Fruit fly (Drosophila melanogaster) whole organism, embryonic: ENCODE results near the gene osp.
A peak's percentile ranks its signal among the peaks of the same experiment; 100 is the strongest.

Experiments
- Adf1 ChIP-seq: fragments of 200-800 bp; sonication (Bioruptor generic); IDR thresholded peaks from 2 replicates; pipeline ENCODE4 v1.3.6; 2022; ENCODE audit warnings: missing biosample characterization, missing genetic modification characterization
- Atf3 ChIP-seq: fragments of 200-800 bp; sonication (Bioruptor generic); optimal IDR thresholded peaks from 3 replicates; lab custom pipeline; 2016; ENCODE audit warnings: missing biosample characterization, missing genetic modification characterization
- Awh ChIP-seq: fragments of 200-800 bp; sonication (Bioruptor generic); IDR thresholded peaks from 2 replicates; pipeline ENCODE4, ENCODE4 v1.3.6; 2022; ENCODE audit warnings: missing biosample characterization, missing genetic modification characterization
- CG10431 ChIP-seq: fragments of 200-800 bp; sonication (Bioruptor generic); optimal IDR thresholded peaks from 3 replicates; lab custom pipeline; 2018; ENCODE audit warnings: missing biosample characterization, mild to moderate bottlenecking, missing genetic modification characterization
- CG13894 ChIP-seq: fragments of 200-800 bp; sonication (Bioruptor generic); optimal IDR thresholded peaks from 3 replicates; lab custom pipeline; 2018; ENCODE audit warnings: missing biosample characterization, mild to moderate bottlenecking, missing genetic modification characterization, moderate library complexity
- CG15601 ChIP-seq: fragments of 200-800 bp; sonication (Bioruptor generic); optimal IDR thresholded peaks from 3 replicates; lab custom pipeline; 2019; ENCODE audit warnings: missing biosample characterization, mild to moderate bottlenecking, missing genetic modification characterization, moderate library complexity
- CG16863 ChIP-seq: fragments of 200-800 bp; sonication (Bioruptor generic); optimal IDR thresholded peaks from 3 replicates; lab custom pipeline; 2016; ENCODE audit warnings: missing biosample characterization, missing genetic modification characterization
- CG17802 ChIP-seq: fragments of 200-800 bp; sonication (Bioruptor generic); optimal IDR thresholded peaks from 2 replicates; lab custom pipeline; 2018; ENCODE audit warnings: missing biosample characterization, mild to moderate bottlenecking, missing genetic modification characterization, moderate library complexity
- CG2116 ChIP-seq: fragments of 200-800 bp; sonication (Bioruptor generic); optimal IDR thresholded peaks from 3 replicates; lab custom pipeline; 2018; ENCODE audit warnings: missing biosample characterization, mild to moderate bottlenecking, missing genetic modification characterization
- CG33557 ChIP-seq: fragments of 200-800 bp; sonication (Bioruptor generic); optimal IDR thresholded peaks from 2 replicates; lab custom pipeline; 2019; ENCODE audit warnings: missing biosample characterization, mild to moderate bottlenecking, missing genetic modification characterization, moderate library complexity
- CG4328 ChIP-seq: fragments of 200-800 bp; sonication (Bioruptor generic); optimal IDR thresholded peaks from 3 replicates; lab custom pipeline; 2017; ENCODE audit warnings: missing biosample characterization, missing genetic modification reagents, missing genetic modification characterization
- CG4707 ChIP-seq: fragments of 200-800 bp; sonication (Bioruptor generic); optimal IDR thresholded peaks from 2 replicates; lab custom pipeline; 2018; ENCODE audit warnings: missing biosample characterization, mild to moderate bottlenecking, missing genetic modification characterization, moderate library complexity
- CG7556 ChIP-seq: fragments of 200-800 bp; sonication (Bioruptor generic); optimal IDR thresholded peaks from 2 replicates; lab custom pipeline; 2017; ENCODE audit warnings: missing biosample characterization, mild to moderate bottlenecking, missing genetic modification characterization
- CG7963 ChIP-seq: fragments of 200-800 bp; sonication (Bioruptor generic); IDR thresholded peaks from 3 replicates; pipeline ENCODE4 v1.3.6; 2022; ENCODE audit warnings: missing biosample characterization, missing genetic modification characterization; ENCODE audit not compliant: partially characterized antibody
- CG8281 ChIP-seq: fragments of 200-800 bp; sonication (Bioruptor generic); optimal IDR thresholded peaks from 2 replicates; lab custom pipeline; 2018; ENCODE audit warnings: missing biosample characterization, mild to moderate bottlenecking, missing genetic modification characterization, moderate library complexity
- CG8388 ChIP-seq: fragments of 200-800 bp; sonication (Bioruptor generic); optimal IDR thresholded peaks from 2 replicates; lab custom pipeline; 2019; ENCODE audit warnings: missing biosample characterization, mild to moderate bottlenecking, missing genetic modification characterization, moderate library complexity
- CG9817 ChIP-seq: fragments of 200-800 bp; sonication (Bioruptor generic); optimal IDR thresholded peaks from 2 replicates; lab custom pipeline; 2018; ENCODE audit warnings: missing biosample characterization, mild to moderate bottlenecking, missing genetic modification characterization, moderate library complexity
- CkIIα-i1 ChIP-seq: fragments of 200-800 bp; sonication (Bioruptor generic); IDR thresholded peaks from 2 replicates; pipeline ENCODE4 v1.3.6; 2022; ENCODE audit warnings: missing biosample characterization, missing genetic modification characterization
- Deaf1 ChIP-seq: fragments of 200-800 bp; optimal IDR thresholded peaks from 3 replicates; lab custom pipeline; 2019; ENCODE audit warnings: missing biosample characterization, mild to moderate bottlenecking, missing genetic modification characterization, moderate library complexity
- Dip3 ChIP-seq: fragments of 200-800 bp; sonication (Bioruptor generic); optimal IDR thresholded peaks from 3 replicates; lab custom pipeline; 2016; ENCODE audit warnings: missing biosample characterization, missing genetic modification characterization
- Ets97D ChIP-seq: fragments of 200-800 bp; sonication (Bioruptor generic); optimal IDR thresholded peaks from 3 replicates; lab custom pipeline; 2016; ENCODE audit warnings: missing biosample characterization, missing genetic modification characterization
- HLHmδ ChIP-seq: fragments of 200-800 bp; sonication (Bioruptor generic); optimal IDR thresholded peaks from 2 replicates; lab custom pipeline; 2018; ENCODE audit warnings: missing biosample characterization, mild to moderate bottlenecking, missing genetic modification characterization, moderate library complexity
- Mes4 ChIP-seq: fragments of 200-800 bp; sonication (Bioruptor generic); optimal IDR thresholded peaks from 2 replicates; lab custom pipeline; 2016; ENCODE audit warnings: missing biosample characterization, missing genetic modification characterization
- Nf-YA ChIP-seq: fragments of 200-800 bp; sonication (Bioruptor generic); IDR thresholded peaks from 2 replicates; pipeline ENCODE4 v1.3.6; 2022; ENCODE audit warnings: missing biosample characterization, missing genetic modification characterization
- Optix ChIP-seq: fragments of 200-800 bp; sonication (Bioruptor generic); IDR thresholded peaks from 3 replicates; pipeline ENCODE4 v1.3.6; 2022; ENCODE audit warnings: missing biosample characterization, missing genetic modification characterization
- Sry-β ChIP-seq: fragments of 200-800 bp; sonication (Bioruptor generic); optimal IDR thresholded peaks from 2 replicates; lab custom pipeline; 2018; ENCODE audit warnings: missing biosample characterization, mild to moderate bottlenecking, missing genetic modification characterization, moderate library complexity
- Usf ChIP-seq: fragments of 200-800 bp; sonication (Bioruptor generic); optimal IDR thresholded peaks from 2 replicates; lab custom pipeline; 2017; ENCODE audit warnings: missing genotype, missing biosample characterization, missing genetic modification characterization
- cato ChIP-seq: fragments of 200-800 bp; sonication (Bioruptor generic); optimal IDR thresholded peaks from 2 replicates; lab custom pipeline; 2016; ENCODE audit warnings: missing biosample characterization, missing genetic modification characterization, borderline replicate concordance
- crp ChIP-seq, 2 experiments: fragments of 200-800 bp; sonication (Bioruptor generic); optimal IDR thresholded peaks; 2 replicates in 1 of 2; 3 replicates in 1 of 2; lab custom pipeline; 2017; ENCODE audit warnings: missing biosample characterization in 2 of 2, missing genetic modification characterization in 2 of 2, mild to moderate bottlenecking in 1 of 2, moderate library complexity in 1 of 2
- dimm ChIP-seq: fragments of 200-800 bp; sonication (Bioruptor generic); IDR thresholded peaks from 2 replicates; pipeline ENCODE4 v1.3.6; 2022; ENCODE audit warnings: missing biosample characterization, missing genetic modification characterization
- ems ChIP-seq: fragments of 200-800 bp; sonication (Bioruptor generic); optimal IDR thresholded peaks from 3 replicates; lab custom pipeline; 2016; ENCODE audit warnings: missing biosample characterization, missing genetic modification characterization
- fd3F ChIP-seq: fragments of 200-800 bp; sonication (Bioruptor generic); optimal IDR thresholded peaks from 2 replicates; lab custom pipeline; 2018; ENCODE audit warnings: missing biosample characterization, mild to moderate bottlenecking, missing genetic modification characterization, moderate library complexity
- ftz-f1 ChIP-seq: fragments of 200-800 bp; sonication (Bioruptor generic); optimal IDR thresholded peaks from 2 replicates; lab custom pipeline; 2016; ENCODE audit warnings: missing biosample characterization, missing genetic modification characterization
- inv ChIP-seq: fragments of 200-800 bp; sonication (Bioruptor generic); IDR thresholded peaks from 2 replicates; pipeline ENCODE4 v1.3.6; 2022; ENCODE audit warnings: missing biosample characterization, missing genetic modification characterization; ENCODE audit not compliant: partially characterized antibody
- knrl ChIP-seq: fragments of 200-800 bp; sonication (Bioruptor generic); IDR thresholded peaks from 3 replicates; pipeline ENCODE4 v1.3.6; 2022; ENCODE audit warnings: missing biosample characterization, missing genetic modification characterization; ENCODE audit not compliant: partially characterized antibody
- lola ChIP-seq, 3 experiments: fragments of >200 bp in 2 of 3; fragments of 200-800 bp in 1 of 3; sonication (Bioruptor generic) in 1 of 3; optimal IDR thresholded peaks; 2 replicates each; lab custom pipeline; 2017 to 2019; ENCODE audit warnings: missing biosample characterization in 3 of 3, missing genetic modification characterization in 3 of 3, mild to moderate bottlenecking in 1 of 3, moderate library complexity in 1 of 3
- mam ChIP-seq: fragments of 200-800 bp; sonication (Bioruptor generic); optimal IDR thresholded peaks from 3 replicates; lab custom pipeline; 2016; ENCODE audit warnings: missing biosample characterization, missing genetic modification characterization
- pita ChIP-seq: fragments of 200-800 bp; sonication (Bioruptor generic); optimal IDR thresholded peaks from 2 replicates; lab custom pipeline; 2017; ENCODE audit warnings: missing biosample characterization, mild to moderate bottlenecking, missing genetic modification characterization
- pnt ChIP-seq: fragments of 200-800 bp; sonication (Bioruptor generic); optimal IDR thresholded peaks from 3 replicates; lab custom pipeline; 2016; ENCODE audit warnings: missing biosample characterization, missing genetic modification characterization
- pum ChIP-seq: fragments of 200-800 bp; sonication (Bioruptor generic); optimal IDR thresholded peaks from 2 replicates; lab custom pipeline; 2016; ENCODE audit warnings: missing biosample characterization, missing genetic modification characterization
- repo ChIP-seq: fragments of 200-800 bp; sonication (Bioruptor generic); optimal IDR thresholded peaks from 2 replicates; lab custom pipeline; 2016; ENCODE audit warnings: missing biosample characterization, missing genetic modification characterization
- row ChIP-seq: fragments of 200-800 bp; sonication (Bioruptor generic); IDR thresholded peaks from 3 replicates; pipeline ENCODE4 v1.3.6; 2022; ENCODE audit warnings: missing biosample characterization, missing genetic modification characterization
- sens-2 ChIP-seq: fragments of 200-800 bp; sonication (Bioruptor generic); IDR thresholded peaks from 2 replicates; pipeline ENCODE4 v1.3.6; 2022; ENCODE audit warnings: missing biosample characterization, missing genetic modification characterization
- sob ChIP-seq: fragments of 200-800 bp; sonication (Bioruptor generic); IDR thresholded peaks from 2 replicates; pipeline ENCODE4 v1.3.6; 2022; ENCODE audit warnings: missing biosample characterization, missing genetic modification characterization
- ttk ChIP-seq: fragments of 200-800 bp; sonication (Bioruptor generic); IDR thresholded peaks from 2 replicates; pipeline ENCODE4 v2.1.2; 2022; ENCODE audit warnings: missing biosample characterization, missing genetic modification characterization
- wdn ChIP-seq: fragments of 200-800 bp; sonication (Bioruptor generic); IDR thresholded peaks from 2 replicates; pipeline ENCODE4 v1.3.6; 2022; ENCODE audit warnings: missing biosample characterization, missing genetic modification characterization
- z ChIP-seq: fragments of 200-800 bp; sonication (Bioruptor generic); IDR thresholded peaks from 3 replicates; pipeline ENCODE4 v1.3.6; 2022; ENCODE audit warnings: missing biosample characterization, missing genetic modification characterization
- zfh1 ChIP-seq: fragments of 200-800 bp; sonication (Bioruptor generic); IDR thresholded peaks from 3 replicates; pipeline ENCODE4 v1.3.6; 2022; ENCODE audit warnings: missing biosample characterization, missing genetic modification characterization

The osp gene

dm6 chr2L:14688922-14689711 is at the start of gene osp (continued):
- peak; percentile 79 for TF ChIP-seq pnt
- no peak for TF ChIP-seq pita (GFP tag; lab: Kevin White, UChicago)
- peak; percentile 64 for TF ChIP-seq Atf3 (GFP tag; lab: Kevin White, UChicago)
- TF ChIP-seq ems (GFP tag; lab: Kevin White, UChicago) = peak; percentile 83
- peak; percentile 99 for TF ChIP-seq Nf-YA (GFP tag; lab: Robert Waterston, UW)
- no peak for TF ChIP-seq CG7963 (GFP tag; lab: Robert Waterston, UW)
- TF ChIP-seq CG16863 (GFP tag; lab: Kevin White, UChicago) = peak; percentile 76
- peak; percentile 88 for TF ChIP-seq CkIIα-i1 (GFP tag; lab: Robert Waterston, UW)
- peak; percentile 81 for TF ChIP-seq CG4328 (GFP tag; lab: Kevin White, UChicago)
- peak; percentile 87 for TF ChIP-seq Usf
- peak; percentile 100 for TF ChIP-seq row
- peak; percentile 49 for TF ChIP-seq Sry-β (GFP tag; lab: Kevin White, UChicago)
- TF ChIP-seq Optix (GFP tag; lab: Robert Waterston, UW) = peak; percentile 69; the same call in 2 of the 3 replicates
- TF ChIP-seq Awh (GFP tag; lab: Robert Waterston, UW) = peak; percentile 99
- peak; percentile 77; the same call in 2 of the 3 replicates for TF ChIP-seq z (GFP tag; lab: Robert Waterston, UW)
- TF ChIP-seq CG15601 (tag; lab: Kevin White, UChicago) = peak; percentile 98
- TF ChIP-seq CG9817 (tag; lab: Kevin White, UChicago) = peak; percentile 97
- peak; percentile 66 for TF ChIP-seq Dip3
- TF ChIP-seq crp (GFP tag; optimal IDR thresholded peaks at IDR 0.05; lab: Kevin White, UChicago) = peak in 1 of 2 experiments; percentile 68
- peak; percentile 99 for TF ChIP-seq CG8388 (GFP tag; lab: Kevin White, UChicago)
- peak; percentile 10; the same call in 1 of the 2 replicates for TF ChIP-seq inv (GFP tag; lab: Robert Waterston, UW)
- peak; percentile 93 for TF ChIP-seq CG8281 (tag; lab: Kevin White, UChicago)
- TF ChIP-seq fd3F (GFP tag; lab: Kevin White, UChicago) = peak; percentile 98
- peak; percentile 99 for TF ChIP-seq sob (GFP tag; lab: Robert Waterston, UW)
- TF ChIP-seq wdn (GFP tag; lab: Robert Waterston, UW) = peak; percentile 98
- TF ChIP-seq dimm (GFP tag; lab: Robert Waterston, UW) = peak; percentile 96
- TF ChIP-seq repo (GFP tag; lab: Kevin White, UChicago) = peak; percentile 59
- TF ChIP-seq CG33557 (GFP tag; lab: Kevin White, UChicago) = peak; percentile 97
- TF ChIP-seq pum = peak; percentile 84
- peak; percentile 86 for TF ChIP-seq CG2116 (GFP tag; lab: Kevin White, UChicago)
- peak; percentile 84 for TF ChIP-seq CG10431
- peak; percentile 49; the same call in 1 of the 3 replicates for TF ChIP-seq knrl (GFP tag; lab: Robert Waterston, UW)
- peak in 1 of 3 experiments; percentile 98 for TF ChIP-seq lola (GFP tag; optimal IDR thresholded peaks at IDR 0.05; lab: Kevin White, UChicago)
- TF ChIP-seq zfh1 (GFP tag; lab: Robert Waterston, UW) = peak; percentile 98
- TF ChIP-seq mam (GFP tag; lab: Kevin White, UChicago) = peak; percentile 79
- peak; percentile 98 for TF ChIP-seq CG7556 (GFP tag; lab: Kevin White, UChicago)
- peak; percentile 93 for TF ChIP-seq sens-2 (GFP tag; lab: Robert Waterston, UW)
- peak; percentile 72 for TF ChIP-seq CG17802 (tag; lab: Kevin White, UChicago)
- TF ChIP-seq Ets97D (GFP tag; lab: Kevin White, UChicago) = peak; percentile 57
- TF ChIP-seq Adf1 (GFP tag; lab: Robert Waterston, UW) = peak; percentile 86
- peak; percentile 8 for TF ChIP-seq HLHmδ
- peak; percentile 95 for TF ChIP-seq cato (GFP tag; lab: Kevin White, UChicago)
- peak; percentile 83 for TF ChIP-seq CG4707 (GFP tag; lab: Kevin White, UChicago)
- TF ChIP-seq Deaf1 (tag; lab: Kevin White, UChicago) = peak; percentile 91
- peak; percentile 69 for TF ChIP-seq Mes4
- peak; percentile 97 for TF ChIP-seq CG13894
- peak; percentile 68 for TF ChIP-seq ftz-f1
- peak; percentile 99 for TF ChIP-seq ttk (GFP tag; lab: Robert Waterston, UW)
